Fruit fly (Drosophila melanogaster) whole organism, wandering third instar larva: ENCODE measurements around the gene CG7333.

Experiments used
- Abd-B ChIP-seq: fragments of >200 bp; optimal IDR thresholded peaks from 2 replicates; lab custom pipeline; 2017; ENCODE audit warnings: missing biosample characterization, missing genetic modification characterization
- CrebA ChIP-seq: fragments of 200-800 bp; sonication (Bioruptor generic); optimal IDR thresholded peaks from 2 replicates; lab custom pipeline; 2016; ENCODE audit warnings: missing biosample characterization, mild to moderate bottlenecking, missing genetic modification characterization, borderline replicate concordance
- dsf ChIP-seq: sonication (Bioruptor generic); optimal IDR thresholded peaks from 2 replicates; lab custom pipeline; 2016; ENCODE audit warnings: missing biosample characterization, missing genetic modification characterization, borderline replicate concordance
- ey ChIP-seq: fragments of 200-800 bp; sonication (Bioruptor generic); optimal IDR thresholded peaks from 2 replicates; lab custom pipeline; 2016; ENCODE audit warnings: missing biosample characterization, missing genetic modification characterization
- jim ChIP-seq: fragments of 175-275, 200-325 bp; sonication (Bioruptor generic); optimal IDR thresholded peaks from 2 replicates; lab custom pipeline; 2016; ENCODE audit warnings: missing biosample characterization, mild to moderate bottlenecking, missing genetic modification characterization
- sage ChIP-seq: fragments of 200-800 bp; sonication (Bioruptor generic); optimal IDR thresholded peaks from 2 replicates; lab custom pipeline; 2016; ENCODE audit warnings: missing biosample characterization, mild to moderate bottlenecking, missing genetic modification characterization
- woc ChIP-seq: sonication (Bioruptor generic); optimal IDR thresholded peaks from 2 replicates; lab custom pipeline; 2016; ENCODE audit warnings: missing biosample characterization, mild to moderate bottlenecking, missing genetic modification characterization

- TF ChIP-seq ey (GFP tag; lab: Kevin White, UChicago): no peak
- no peak for TF ChIP-seq sage
- TF ChIP-seq dsf (GFP tag; lab: Kevin White, UChicago): no peak
- TF ChIP-seq woc (GFP tag; lab: Kevin White, UChicago): no peak
- TF ChIP-seq jim (GFP tag; lab: Kevin White, UChicago): no peak
- TF ChIP-seq Abd-B (GFP tag; lab: Kevin White, UChicago): no peak
- no peak for TF ChIP-seq CrebA
Measured at dm6 chr3R:19569654-19570053, 30.8 kb upstream of the CG7333 start.
